Fruit fly (Drosophila melanogaster): ENCODE data around the gene Syx13.

Gene Syx13

dm6 chr3L:13026872-13027271 lies 17.4 kb upstream of the Syx13 start:
- TF ChIP-seq noc (tag; optimal IDR thresholded peaks at IDR 0.05), result no peak

- no peak for TF ChIP-seq noc (tag; optimal IDR thresholded peaks at IDR 0.05)
These were observed 16.9 kb upstream of the Syx13 start for dm6 chr3L:13027333-13027732.

DNA sequence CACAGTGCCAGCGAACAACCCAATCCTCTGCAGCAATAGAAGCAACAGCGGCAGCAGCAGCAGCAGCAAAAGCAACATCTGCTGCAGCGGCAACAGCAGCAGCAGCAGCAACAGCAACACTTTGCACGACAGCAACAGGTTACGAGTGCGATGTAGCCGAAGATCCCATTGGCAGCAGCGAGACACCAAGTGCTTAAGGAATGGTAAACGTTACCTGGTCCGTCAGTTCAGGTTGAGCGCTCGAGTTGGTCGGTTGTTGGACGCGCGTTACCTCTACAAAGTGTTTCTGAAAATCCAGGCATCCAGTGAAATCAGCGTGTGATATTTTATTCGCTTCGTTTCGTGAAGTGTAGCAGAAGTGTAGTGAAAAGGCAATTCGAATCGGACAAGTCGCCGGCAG lies 15.5 kb upstream of the Syx13 start, which contains the start of gene CG17672:
CG17672 (plus strand) TSS at position 223 of the 400 bp plus-strand sequence.
- no peak for TF ChIP-seq noc (tag; optimal IDR thresholded peaks at IDR 0.05)

DNA sequence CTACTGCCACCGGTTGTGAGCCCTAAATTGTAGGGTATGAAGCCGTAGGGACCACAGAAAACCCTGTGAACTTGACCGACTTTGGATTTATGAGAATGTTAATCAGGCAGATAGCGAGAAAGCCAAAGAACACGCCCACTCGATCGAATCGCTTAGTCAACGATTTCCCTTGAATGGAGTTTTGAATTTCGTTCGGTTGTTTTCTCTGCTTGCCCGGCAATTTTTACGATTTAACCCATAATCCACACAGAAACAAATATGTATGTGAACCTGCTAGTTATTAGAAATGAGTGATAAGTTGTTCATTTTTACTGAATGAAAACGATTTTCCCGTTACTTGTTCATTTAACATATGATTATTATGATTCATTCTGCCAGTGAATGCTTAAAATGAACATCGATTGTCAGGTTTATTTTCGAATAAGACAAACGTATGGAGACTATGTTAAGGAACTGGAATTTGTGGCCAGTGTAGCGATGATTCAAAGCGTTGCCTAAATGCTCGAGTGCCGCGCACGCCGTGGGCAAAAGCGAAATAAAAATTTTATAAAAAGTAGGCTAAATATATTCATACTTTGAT lies 14.1 kb upstream of the Syx13 start:
- peak; percentile 11 for TF ChIP-seq noc (tag; optimal IDR thresholded peaks at IDR 0.05)

- TF ChIP-seq noc (tag; optimal IDR thresholded peaks at IDR 0.05), result no peak
These were observed 12.9 kb upstream of the Syx13 start for dm6 chr3L:13031326-13031725.

dm6 chr3L:13032085-13032914 lies 11.9 kb upstream of the Syx13 start:
- TF ChIP-seq noc (tag; optimal IDR thresholded peaks at IDR 0.05), result no peak

DNA sequence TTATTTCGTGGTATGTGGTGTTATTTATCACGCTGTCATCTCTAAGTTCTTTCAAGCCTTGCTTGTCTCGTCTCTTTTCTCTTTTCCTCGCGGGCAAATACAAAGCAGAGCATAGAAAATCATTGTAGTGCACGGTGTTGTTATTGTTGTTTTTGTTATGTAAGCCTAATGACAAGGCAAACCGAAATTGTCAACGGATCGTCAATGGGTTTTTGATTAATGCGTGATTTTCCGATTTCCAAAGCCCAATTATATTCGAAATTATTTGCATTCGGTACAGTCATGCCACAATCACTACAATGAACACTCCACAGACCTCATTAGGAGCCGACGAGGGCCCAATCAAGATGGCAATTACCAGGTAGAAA lies 11.3 kb upstream of the Syx13 start:
- TF ChIP-seq noc (tag; optimal IDR thresholded peaks at IDR 0.05), result no peak

DNA sequence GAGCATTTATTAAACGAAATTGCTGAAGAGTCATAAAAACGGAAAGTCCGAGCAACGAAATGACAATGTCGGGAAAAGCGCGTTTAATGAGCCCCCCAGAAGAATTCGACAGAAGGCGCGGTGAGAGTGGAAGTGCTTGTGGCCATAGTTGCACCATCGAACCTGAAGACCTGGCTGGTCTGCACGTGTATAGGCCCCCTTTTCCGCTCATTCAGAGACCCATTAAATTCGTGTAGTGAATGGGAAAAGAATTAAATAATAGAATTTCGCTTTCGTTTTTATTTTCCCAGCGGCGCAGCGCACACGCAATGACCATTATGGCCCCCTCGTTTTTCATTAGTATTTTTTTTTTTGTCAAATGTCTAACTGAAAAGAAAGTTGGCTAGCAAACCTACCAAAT lies 10.9 kb upstream of the Syx13 start:
- no peak for TF ChIP-seq noc (tag; optimal IDR thresholded peaks at IDR 0.05)

DNA sequence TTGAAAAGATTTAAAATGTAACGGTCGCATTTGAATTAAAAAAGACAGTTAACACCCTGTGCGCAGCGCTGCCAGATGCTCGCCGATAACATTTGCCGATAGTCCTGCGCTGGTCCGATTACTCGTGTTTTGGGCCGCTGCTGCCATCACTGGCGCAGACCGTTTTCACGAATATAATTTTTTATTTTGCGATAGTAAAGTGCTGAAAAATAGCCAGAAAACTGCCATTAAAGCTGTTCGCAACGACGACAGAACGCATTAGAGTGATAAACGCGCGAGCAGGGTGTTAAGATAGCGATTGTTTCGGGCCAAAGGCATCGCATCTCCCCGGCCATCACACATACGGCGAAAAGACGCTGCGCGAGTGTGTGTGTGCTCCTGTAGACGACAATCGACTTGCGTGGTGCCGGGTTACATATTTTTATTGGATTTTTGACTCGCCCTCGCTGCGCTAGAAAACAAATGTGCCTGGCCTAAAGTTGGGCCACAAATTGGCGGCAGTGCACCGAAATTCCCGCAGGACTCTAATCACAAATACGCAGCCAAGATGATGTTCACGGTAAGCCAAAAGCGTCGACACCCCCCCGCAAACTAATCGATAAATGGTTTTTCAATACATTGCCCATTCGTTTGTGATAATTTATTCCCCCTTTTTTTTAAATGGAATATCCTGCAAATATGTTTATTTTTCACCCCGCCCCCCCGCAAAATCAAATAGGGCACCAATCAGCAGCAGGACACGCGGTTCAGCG lies 7.4 kb upstream of the Syx13 start, which contains the start of gene Srrm1:
Srrm1 (plus strand) TSS at position 116 of the 752 bp plus-strand sequence.
- TF ChIP-seq noc (tag; optimal IDR thresholded peaks at IDR 0.05), result no peak

dm6 chr3L:13040849-13041248 lies 3.4 kb upstream of the Syx13 start:
- TF ChIP-seq noc (tag; optimal IDR thresholded peaks at IDR 0.05), result no peak

DNA sequence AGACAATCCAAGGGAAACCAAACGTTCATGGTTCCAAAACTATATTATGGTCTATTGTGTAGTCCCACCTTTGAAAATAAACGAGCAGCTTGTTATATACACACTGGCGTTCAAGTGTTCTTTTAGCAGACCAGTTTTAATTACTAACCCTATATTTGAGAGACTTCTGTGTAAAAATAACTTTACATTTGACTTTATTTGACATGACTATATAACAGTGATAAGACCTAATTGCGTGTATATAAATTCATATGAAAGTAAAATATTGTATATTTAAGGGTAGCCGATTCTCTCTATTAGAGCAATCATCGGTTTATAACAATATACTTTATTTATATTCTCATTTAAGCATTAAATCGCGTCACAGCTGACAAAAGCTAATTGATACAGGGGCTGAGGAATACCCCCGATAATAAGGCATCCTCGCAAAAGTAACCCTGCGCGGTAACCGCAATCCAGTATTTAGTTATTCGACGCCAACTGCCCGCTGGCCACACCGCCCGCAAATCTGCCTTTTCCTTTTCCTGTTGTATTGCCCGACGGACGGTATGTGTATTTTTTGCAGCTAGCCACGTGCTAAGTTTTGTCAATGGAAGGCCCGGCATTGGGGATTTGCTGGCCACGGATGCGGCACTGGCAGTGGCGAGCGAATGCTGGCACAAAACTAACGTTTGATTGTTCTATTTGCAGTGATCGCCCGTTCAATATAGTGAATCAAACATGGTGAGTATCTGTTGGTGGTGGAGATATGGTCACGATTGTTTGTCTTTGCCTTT lies 2.8 kb upstream of the Syx13 start, which contains the start of gene RpS4:
RpS4 (plus strand) TSS at position 465 of the 776 bp plus-strand sequence.
- peak; percentile 82 for TF ChIP-seq noc (tag; optimal IDR thresholded peaks at IDR 0.05)

dm6 chr3L:13046758-13047157 lies 2.5 kb downstream of the Syx13 start, which contains the start of gene CG11279:
Gene CG11279, plus strand, starts transcription at chr3L:13046977.
- no peak for TF ChIP-seq noc (tag; optimal IDR thresholded peaks at IDR 0.05)

dm6 chr3L:13049671-13050070 lies 5.4 kb downstream of the Syx13 start:
- no peak for TF ChIP-seq noc (tag; optimal IDR thresholded peaks at IDR 0.05)

dm6 chr3L:13050675-13051202 lies 6.5 kb downstream of the Syx13 start:
- no peak for TF ChIP-seq noc (tag; optimal IDR thresholded peaks at IDR 0.05)

DNA sequence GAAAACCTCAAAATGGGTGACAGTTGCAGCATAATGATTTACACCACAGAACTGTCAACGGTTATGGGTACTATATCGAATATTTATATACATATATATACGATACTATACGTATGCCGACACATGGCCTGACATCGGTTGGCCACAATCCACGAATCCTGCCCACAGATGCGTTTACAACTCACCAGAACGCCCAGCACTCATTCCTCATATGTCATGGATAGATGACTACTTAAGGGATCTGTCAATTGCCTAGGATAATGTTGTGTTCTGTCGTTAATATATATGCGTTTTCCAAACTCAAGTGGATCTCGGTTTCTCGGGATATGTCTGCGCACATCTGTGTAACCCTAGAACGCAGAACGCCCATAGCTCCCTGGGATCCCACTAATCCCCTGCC lies 14.2 kb downstream of the Syx13 start:
- no peak for TF ChIP-seq noc (tag; optimal IDR thresholded peaks at IDR 0.05)
